Worm (Caenorhabditis elegans) whole organism, L1 larva: ENCODE measurements around the gene F21C10.6.

Experiments used
- C04F5.9 ChIP-seq: sonication (generic microtip); optimal IDR thresholded peaks from 2 replicates; lab custom pipeline; 2016; ENCODE audit warnings: missing genetic modification characterization, missing compliant biosample characterization
- F16B12.6 ChIP-seq: fragments of 150-350 bp; optimal IDR thresholded peaks from 2 replicates; lab custom pipeline; 2014; ENCODE audit warnings: missing biosample characterization, missing genetic modification characterization
- aha-1 ChIP-seq: fragments of 150-350 bp; optimal IDR thresholded peaks from 2 replicates; lab custom pipeline; 2014; ENCODE audit warnings: missing biosample characterization, missing genetic modification characterization
- alr-1 ChIP-seq: fragments of 200-800 bp; sonication (Bioruptor generic); optimal IDR thresholded peaks from 2 replicates; lab custom pipeline; 2018; ENCODE audit warnings: borderline replicate concordance, mild to moderate bottlenecking, missing genetic modification characterization, missing compliant biosample characterization
- ama-1 ChIP-seq: fragments of 150-350 bp; optimal IDR thresholded peaks from 2 replicates; lab custom pipeline; 2014
- ceh-63 ChIP-seq: fragments of 200-800 bp; sonication (Bioruptor generic); optimal IDR thresholded peaks from 2 replicates; lab custom pipeline; 2018; ENCODE audit warnings: mild to moderate bottlenecking, missing genetic modification characterization, missing compliant biosample characterization
- efl-3 ChIP-seq: fragments of 200-800 bp; sonication (Bioruptor generic); optimal IDR thresholded peaks from 2 replicates; lab custom pipeline; 2018; ENCODE audit warnings: mild to moderate bottlenecking, missing genetic modification characterization, missing compliant biosample characterization
- egl-27 ChIP-seq, 2 experiments: fragments of 150-350 bp in 1 of 2; sonication (generic microtip); optimal IDR thresholded peaks; 3 replicates each; lab custom pipeline; 2017 to 2018; ENCODE audit warnings: missing biosample characterization in 2 of 2, missing genetic modification characterization in 2 of 2, missing genetic modification reagents in 2 of 2
- elt-2 ChIP-seq: sonication (generic microtip); optimal IDR thresholded peaks from 2 replicates; lab custom pipeline; 2016; ENCODE audit warnings: missing genetic modification characterization, mild to moderate bottlenecking, inconsistent platforms, missing compliant biosample characterization, missing genetic modification reagents
- elt-3 ChIP-seq, 6 experiments: fragments of 150-350 bp in 1 of 6; sonication (generic microtip); optimal IDR thresholded peaks; 2 replicates each; lab custom pipeline; 2017 to 2018; ENCODE audit warnings: missing biosample characterization in 6 of 6, missing genetic modification characterization in 6 of 6, inconsistent platforms in 1 of 6
- fkh-10 ChIP-seq: sonication (generic microtip); optimal IDR thresholded peaks from 2 replicates; lab custom pipeline; 2017; ENCODE audit warnings: missing biosample characterization, missing genetic modification reagents, missing genetic modification characterization
- fkh-8 ChIP-seq: sonication (generic microtip); optimal IDR thresholded peaks from 2 replicates; lab custom pipeline; 2016; ENCODE audit warnings: mild to moderate bottlenecking, missing genetic modification characterization, missing compliant biosample characterization
- fos-1 ChIP-seq: fragments of 150-350 bp; optimal IDR thresholded peaks from 2 replicates; lab custom pipeline; 2014; ENCODE audit warnings: missing biosample characterization, missing genetic modification characterization
- irx-1 ChIP-seq: sonication (generic microtip); optimal IDR thresholded peaks from 2 replicates; lab custom pipeline; 2016; ENCODE audit warnings: missing genetic modification characterization, missing compliant biosample characterization
- jun-1 ChIP-seq: fragments of 150-350 bp; optimal IDR thresholded peaks from 2 replicates; lab custom pipeline; 2014; ENCODE audit warnings: missing biosample characterization, missing genetic modification reagents, missing genetic modification characterization
- lin-13 ChIP-seq: fragments of 150-350 bp; optimal IDR thresholded peaks from 2 replicates; lab custom pipeline; 2014; ENCODE audit warnings: missing biosample characterization, missing genetic modification reagents, missing genetic modification characterization
- lin-14 ChIP-seq: fragments of 200-800 bp; sonication (Bioruptor generic); optimal IDR thresholded peaks from 2 replicates; lab custom pipeline; 2018; ENCODE audit warnings: mild to moderate bottlenecking, missing genetic modification characterization, moderate library complexity, missing compliant biosample characterization
- lin-35 ChIP-seq, 2 experiments: fragments of 150-350 bp; optimal IDR thresholded peaks; 2 replicates each; lab custom pipeline; 2014; ENCODE audit warnings: missing biosample characterization in 2 of 2, missing genetic modification characterization in 2 of 2, missing genetic modification reagents in 2 of 2
- lsy-2 ChIP-seq, 2 experiments: fragments of 150-350 bp; optimal IDR thresholded peaks; 2 replicates each; lab custom pipeline; 2014; ENCODE audit warnings: missing biosample characterization in 2 of 2, missing genetic modification characterization in 2 of 2
- mab-9 ChIP-seq: fragments of 200-800 bp; sonication (Bioruptor generic); IDR thresholded peaks from 2 replicates; pipeline ENCODE4 v1.3.6; 2022; ENCODE audit warnings: missing genetic modification reagents, missing genetic modification characterization, missing compliant biosample characterization
- mep-1 ChIP-seq: fragments of 150-350 bp; optimal IDR thresholded peaks from 2 replicates; lab custom pipeline; 2014; ENCODE audit warnings: missing biosample characterization, missing genetic modification characterization
- nhr-11 ChIP-seq: fragments of 150-350 bp; optimal IDR thresholded peaks from 2 replicates; lab custom pipeline; 2014; ENCODE audit warnings: missing biosample characterization, missing genetic modification characterization
- nhr-20 ChIP-seq: sonication (generic microtip); optimal IDR thresholded peaks from 2 replicates; lab custom pipeline; 2016; ENCODE audit warnings: mild to moderate bottlenecking, missing genetic modification characterization, missing compliant biosample characterization
- nhr-47 ChIP-seq: sonication (generic microtip); optimal IDR thresholded peaks from 2 replicates; lab custom pipeline; 2016; ENCODE audit warnings: mild to moderate bottlenecking, missing genetic modification characterization, moderate library complexity, missing compliant biosample characterization
- nhr-71 ChIP-seq: sonication (generic microtip); optimal IDR thresholded peaks from 2 replicates; lab custom pipeline; 2016; ENCODE audit warnings: mild to moderate bottlenecking, missing genetic modification characterization, moderate library complexity, missing compliant biosample characterization
- nhr-84 ChIP-seq: sonication (generic microtip); optimal IDR thresholded peaks from 2 replicates; lab custom pipeline; 2017; ENCODE audit warnings: missing biosample characterization, missing genetic modification characterization
- nhr-85 ChIP-seq: sonication (generic microtip); peaks from one replicate; lab custom pipeline; 2016; ENCODE audit warnings: missing genetic modification characterization, inconsistent platforms, missing compliant biosample characterization
- pax-3 ChIP-seq: fragments of 200-800 bp; sonication (Bioruptor generic); optimal IDR thresholded peaks from 2 replicates; lab custom pipeline; 2018; ENCODE audit warnings: mild to moderate bottlenecking, missing genetic modification characterization, moderate library complexity, missing compliant biosample characterization
- pqm-1 ChIP-seq: sonication (generic microtip); optimal IDR thresholded peaks from 3 replicates; lab custom pipeline; 2017; ENCODE audit warnings: missing biosample characterization, missing genetic modification characterization
- rnt-1 ChIP-seq: sonication (generic microtip); optimal IDR thresholded peaks from 2 replicates; lab custom pipeline; 2016; ENCODE audit warnings: mild to moderate bottlenecking, missing genetic modification characterization, moderate library complexity, missing compliant biosample characterization
- snpc-4 ChIP-seq: fragments of 150-350 bp; optimal IDR thresholded peaks from 2 replicates; lab custom pipeline; 2014; ENCODE audit warnings: missing biosample characterization, missing genetic modification characterization
- sptf-1 ChIP-seq: fragments of 150-350 bp; optimal IDR thresholded peaks from 2 replicates; lab custom pipeline; 2014; ENCODE audit warnings: missing biosample characterization, missing genetic modification characterization
- swsn-7 ChIP-seq: sonication (generic microtip); optimal IDR thresholded peaks from 2 replicates; lab custom pipeline; 2016; ENCODE audit warnings: missing genetic modification characterization, missing compliant biosample characterization
- tbx-2 ChIP-seq: sonication (generic microtip); optimal IDR thresholded peaks from 2 replicates; lab custom pipeline; 2016; ENCODE audit warnings: missing genetic modification characterization, missing compliant biosample characterization
- unc-30 ChIP-seq: sonication (generic microtip); optimal IDR thresholded peaks from 2 replicates; lab custom pipeline; 2017; ENCODE audit warnings: missing biosample characterization, missing genetic modification characterization
- unc-86 ChIP-seq: sonication (generic microtip); optimal IDR thresholded peaks from 2 replicates; lab custom pipeline; 2016; ENCODE audit warnings: missing genetic modification characterization, missing compliant biosample characterization
- unc-98 ChIP-seq: fragments of 200-800 bp; sonication (Bioruptor generic); IDR thresholded peaks from 2 replicates; pipeline ENCODE4 v1.3.6; 2022; ENCODE audit warnings: missing genetic modification characterization, missing compliant biosample characterization
- xbp-1 ChIP-seq: sonication (generic microtip); optimal IDR thresholded peaks from 2 replicates; lab custom pipeline; 2016; ENCODE audit warnings: missing genetic modification characterization, missing compliant biosample characterization
- zip-4 ChIP-seq: fragments of 200-800 bp; sonication (Bioruptor generic); optimal IDR thresholded peaks from 2 replicates; lab custom pipeline; 2018; ENCODE audit warnings: mild to moderate bottlenecking, missing genetic modification characterization, moderate library complexity, missing compliant biosample characterization

Gene F21C10.6

ce11 chrV:9160224-9160886, 36.1 kb downstream of the F21C10.6 start, which contains the start of gene col-144 (continued):
- TF ChIP-seq xbp-1 (tag; lab: Kevin White, UChicago) (no peak), elt-3 (tag; optimal IDR thresholded peaks at IDR 0.05; lab: Kevin White, UChicago) (peak in 2 of 6 experiments; percentile 36 to 39), egl-27 (tag; optimal IDR thresholded peaks at IDR 0.05; lab: Kevin White, UChicago) (no peak), lin-14 (GFP tag; lab: Kevin White, UChicago) (peak; percentile 68), zip-4 (GFP tag; lab: Kevin White, UChicago) (no peak), jun-1 (tag; lab: Kevin White, UChicago) (no peak), nhr-85 (peak; percentile 93), irx-1 (tag; lab: Kevin White, UChicago) (no peak), pax-3 (tag; lab: Kevin White, UChicago) (no peak), unc-86 (tag; lab: Kevin White, UChicago) (no peak), nhr-20 (peak; percentile 64), F16B12.6 (tag; lab: Kevin White, UChicago) (no peak), fkh-10 (GFP tag; lab: Kevin White, UChicago) (no peak), tbx-2 (tag; lab: Kevin White, UChicago) (no peak), lin-13 (GFP tag; lab: Kevin White, UChicago) (no peak), fkh-8 (tag; lab: Kevin White, UChicago) (no peak), elt-2 (tag; lab: Kevin White, UChicago) (no peak), C04F5.9 (tag; lab: Kevin White, UChicago) (no peak), unc-98 (no peak), nhr-11 (no peak), lsy-2 (tag; optimal IDR thresholded peaks at IDR 0.05; lab: Kevin White, UChicago) (no peak), ama-1 (lab: Kevin White, UChicago) (peak; percentile 13), aha-1 (no peak), unc-30 (no peak), nhr-84 (tag; lab: Kevin White, UChicago) (no peak)

ce11 chrV:9162118-9162729, 37.9 kb downstream of the F21C10.6 start:
- TF ChIP-seq nhr-47 (tag; lab: Kevin White, UChicago) (no peak), nhr-71 (tag; lab: Kevin White, UChicago) (no peak), swsn-7 (tag; lab: Kevin White, UChicago) (no peak), alr-1 (no peak), pqm-1 (tag; lab: Kevin White, UChicago) (no peak), mep-1 (tag; lab: Kevin White, UChicago) (no peak), sptf-1 (tag; lab: Kevin White, UChicago) (no peak), ceh-63 (GFP tag; lab: Kevin White, UChicago) (no peak), tbx-2 (tag; lab: Kevin White, UChicago) (no peak), elt-3 (tag; optimal IDR thresholded peaks at IDR 0.05; lab: Kevin White, UChicago) (no peak), lin-35 (GFP tag; optimal IDR thresholded peaks at IDR 0.05; lab: Kevin White, UChicago) (no peak), mab-9 (GFP tag; lab: Robert Waterston, UW) (no peak), fos-1 (tag; lab: Kevin White, UChicago) (no peak), nhr-85 (no peak), zip-4 (GFP tag; lab: Kevin White, UChicago) (no peak), snpc-4 (tag; lab: Kevin White, UChicago) (no peak), nhr-20 (no peak), efl-3 (GFP tag; lab: Kevin White, UChicago) (no peak), rnt-1 (tag; lab: Kevin White, UChicago) (no peak)
- TF ChIP-seq, all 84 proteins: peak for 0
